Worm (Caenorhabditis elegans) whole organism, mixed stage, embryonic: Measurements from ENCODE around the gene fzy-1.

ENCODE experiments used
- M03D4.4 ChIP-seq: sonication (generic microtip); optimal IDR thresholded peaks from 2 replicates; lab custom pipeline; 2017; ENCODE audit warnings: mild to moderate bottlenecking, missing genetic modification characterization, missing compliant biosample characterization
- bed-3 ChIP-seq: fragments of 200-800 bp; sonication (Bioruptor generic); optimal IDR thresholded peaks from 3 replicates; lab custom pipeline; 2018; ENCODE audit warnings: mild to moderate bottlenecking, missing genetic modification characterization, moderate library complexity, missing compliant biosample characterization
- ceh-83 ChIP-seq: fragments of 200-800 bp; sonication (Bioruptor generic); optimal IDR thresholded peaks from 2 replicates; lab custom pipeline; 2018; ENCODE audit warnings: mild to moderate bottlenecking, missing genetic modification characterization, missing compliant biosample characterization
- ces-1 ChIP-seq: fragments of 150-350 bp; optimal IDR thresholded peaks from 2 replicates; lab custom pipeline; 2014; ENCODE audit warnings: missing biosample characterization, missing genetic modification reagents, missing genetic modification characterization
- elt-3 ChIP-seq: fragments of 150-350 bp; optimal IDR thresholded peaks from 2 replicates; lab custom pipeline; 2014; ENCODE audit warnings: missing biosample characterization, missing genetic modification characterization
- ham-2 ChIP-seq: fragments of 200-800 bp; sonication (Bioruptor generic); optimal IDR thresholded peaks from 2 replicates; lab custom pipeline; 2018; ENCODE audit warnings: mild to moderate bottlenecking, missing genetic modification characterization, missing compliant biosample characterization
- lin-13 ChIP-seq: fragments of 150-350 bp; optimal IDR thresholded peaks from 2 replicates; lab custom pipeline; 2014; ENCODE audit warnings: missing biosample characterization, missing genetic modification characterization
- lin-32 ChIP-seq: fragments of 200-800 bp; sonication (Bioruptor generic); optimal IDR thresholded peaks from 2 replicates; lab custom pipeline; 2018; ENCODE audit warnings: mild to moderate bottlenecking, missing genetic modification characterization, missing compliant biosample characterization
- mab-5 ChIP-seq: fragments of 150-350 bp; optimal IDR thresholded peaks from 2 replicates; lab custom pipeline; 2014; ENCODE audit warnings: missing biosample characterization, missing genetic modification characterization
- nhr-28 ChIP-seq: fragments of 150-350 bp; optimal IDR thresholded peaks from 2 replicates; lab custom pipeline; 2014; ENCODE audit warnings: missing biosample characterization, missing genetic modification characterization
- nhr-76 ChIP-seq: sonication (generic microtip); optimal IDR thresholded peaks from 2 replicates; lab custom pipeline; 2017; ENCODE audit warnings: missing biosample characterization, missing genetic modification characterization
- pha-4 ChIP-seq: fragments of 150-350 bp; optimal IDR thresholded peaks from 2 replicates; lab custom pipeline; 2018; ENCODE audit warnings: missing biosample characterization, missing genetic modification reagents, missing genetic modification characterization
- sem-2 ChIP-seq: fragments of 200-800 bp; sonication (Bioruptor generic); optimal IDR thresholded peaks from 2 replicates; lab custom pipeline; 2018; ENCODE audit warnings: mild to moderate bottlenecking, missing genetic modification characterization, missing compliant biosample characterization
- snpc-4 ChIP-seq: fragments of 150-350 bp; optimal IDR thresholded peaks from 2 replicates; lab custom pipeline; 2014; ENCODE audit warnings: missing biosample characterization, missing genetic modification characterization
- zip-8 ChIP-seq: fragments of 150-350 bp; optimal IDR thresholded peaks from 2 replicates; lab custom pipeline; 2014; ENCODE audit warnings: missing biosample characterization, missing genetic modification characterization

fzy-1 gene

DNA sequence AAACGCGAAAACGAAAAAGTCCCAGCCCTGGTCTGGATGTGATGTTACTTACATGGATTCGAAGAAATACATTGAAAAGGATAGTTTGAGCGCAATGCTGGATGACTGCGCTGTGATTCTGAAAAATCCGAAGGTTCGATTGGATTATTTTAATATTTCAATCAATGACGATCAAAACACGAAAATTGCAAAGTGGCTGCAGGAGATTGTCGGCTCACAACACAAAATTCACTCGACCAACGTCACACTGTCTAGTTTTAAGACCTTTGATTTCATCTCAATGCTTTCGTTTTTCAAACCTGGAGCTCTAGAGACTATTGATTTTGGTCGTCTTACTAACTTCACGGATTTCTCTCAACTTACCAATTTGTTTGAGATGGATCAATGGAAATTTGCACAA is 50.9 kb downstream of the fzy-1 start, which contains the start of gene C17C3.5:
Gene C17C3.5 (plus strand): TSS at position 301 of the 400 bp plus-strand sequence.
- no peak for TF ChIP-seq lin-32 (GFP tag; lab: Kevin White, UChicago)
- no peak for TF ChIP-seq zip-8 (tag; lab: Kevin White, UChicago)
- no peak for TF ChIP-seq nhr-28 (tag; lab: Kevin White, UChicago)
- no peak for TF ChIP-seq sem-2 (GFP tag; lab: Kevin White, UChicago)
- TF ChIP-seq nhr-76 (tag; lab: Kevin White, UChicago), result no peak
- TF ChIP-seq ces-1 (GFP tag; lab: Kevin White, UChicago), result no peak
- no peak for TF ChIP-seq ham-2 (GFP tag; lab: Kevin White, UChicago)
- TF ChIP-seq bed-3 (GFP tag; lab: Kevin White, UChicago), result no peak
- no peak for TF ChIP-seq mab-5 (tag; lab: Kevin White, UChicago)
- TF ChIP-seq snpc-4 (tag; lab: Kevin White, UChicago), result no peak
- TF ChIP-seq lin-13 (tag; lab: Kevin White, UChicago), result no peak
- TF ChIP-seq M03D4.4 (tag; lab: Kevin White, UChicago), result no peak
- TF ChIP-seq ceh-83, result no peak
- no peak for TF ChIP-seq elt-3 (tag; lab: Kevin White, UChicago)
- TF ChIP-seq pha-4 (tag; lab: Kevin White, UChicago), result no peak
